Worm (Caenorhabditis elegans) whole organism, L4 larva: ENCODE measurements around the gene C17H12.11.

Experiments used
- aha-1 ChIP-seq: fragments of 150-350 bp; peaks from one replicate; lab custom pipeline; 2014; ENCODE audit warnings: missing biosample characterization, missing genetic modification characterization
- fos-1 ChIP-seq: fragments of 150-350 bp; optimal IDR thresholded peaks from 2 replicates; lab custom pipeline; 2014; ENCODE audit warnings: missing biosample characterization, missing genetic modification characterization
- lin-38 ChIP-seq: fragments of 200-800 bp; sonication (Bioruptor generic); IDR thresholded peaks from 2 replicates; pipeline ENCODE4 v1.3.6; 2022; ENCODE audit warnings: missing genetic modification reagents, missing genetic modification characterization, missing compliant biosample characterization
- nhr-25 ChIP-seq: sonication (generic microtip); optimal IDR thresholded peaks from 2 replicates; lab custom pipeline; 2017; ENCODE audit warnings: missing genetic modification characterization, mild to moderate bottlenecking, missing compliant biosample characterization, antibody characterized with exemption, moderate library complexity, borderline replicate concordance; ENCODE audit not compliant: insufficient read depth
- nhr-76 ChIP-seq: fragments of 150-350 bp; optimal IDR thresholded peaks from 2 replicates; lab custom pipeline; 2014; ENCODE audit warnings: missing biosample characterization, missing genetic modification characterization
- unc-39 ChIP-seq: sonication (generic microtip); optimal IDR thresholded peaks from 2 replicates; lab custom pipeline; 2017; ENCODE audit warnings: missing biosample characterization, missing genetic modification characterization

- no peak for TF ChIP-seq fos-1 (tag; lab: Kevin White, UChicago)
- TF ChIP-seq aha-1 (tag; lab: Kevin White, UChicago) = no peak
- TF ChIP-seq unc-39 = no peak
- no peak for TF ChIP-seq nhr-76
- TF ChIP-seq nhr-25 (tag; lab: Kevin White, UChicago) = no peak
- TF ChIP-seq lin-38 (GFP tag; lab: Robert Waterston, UW) = no peak
Measured at ce11 chrIV:6789950-6790349, 12.2 kb upstream of the C17H12.11 start.
